Worm (Caenorhabditis elegans) whole organism, late embryonic: ENCODE results near the gene drh-1.
A peak's percentile ranks its signal among the peaks of the same experiment; 100 is the strongest.

Experiments
- C08G9.2 ChIP-seq: sonication (generic microtip); optimal IDR thresholded peaks from 2 replicates; lab custom pipeline; 2016; ENCODE audit warnings: mild to moderate bottlenecking, missing genetic modification characterization, moderate library complexity, missing compliant biosample characterization
- F13H6.1 ChIP-seq: sonication (generic microtip); optimal IDR thresholded peaks from 2 replicates; lab custom pipeline; 2016; ENCODE audit warnings: missing genetic modification characterization, missing compliant biosample characterization
- T23F11.4 ChIP-seq: fragments of 200-800 bp; sonication (Bioruptor generic); optimal IDR thresholded peaks from 2 replicates; lab custom pipeline; 2018; ENCODE audit warnings: mild to moderate bottlenecking, missing genetic modification characterization, missing compliant biosample characterization
- ama-1 ChIP-seq: fragments of 150-350 bp; optimal IDR thresholded peaks from 2 replicates; lab custom pipeline; 2014
- ceh-14 ChIP-seq: sonication (generic microtip); optimal IDR thresholded peaks from 2 replicates; lab custom pipeline; 2016; ENCODE audit warnings: missing genotype, missing genetic modification characterization, missing compliant biosample characterization
- ceh-18 ChIP-seq: sonication (generic microtip); optimal IDR thresholded peaks from 2 replicates; lab custom pipeline; 2016; ENCODE audit warnings: missing genetic modification characterization, missing compliant biosample characterization
- ceh-22 ChIP-seq: sonication (generic microtip); optimal IDR thresholded peaks from 2 replicates; lab custom pipeline; 2017; ENCODE audit warnings: missing biosample characterization, missing genetic modification characterization
- ceh-24 ChIP-seq: sonication (generic microtip); optimal IDR thresholded peaks from 2 replicates; lab custom pipeline; 2016; ENCODE audit warnings: mild to moderate bottlenecking, missing genetic modification characterization, missing compliant biosample characterization
- ceh-30 ChIP-seq: fragments of 150-350 bp; optimal IDR thresholded peaks from 2 replicates; lab custom pipeline; 2014; ENCODE audit warnings: missing biosample characterization, missing genetic modification characterization
- ceh-31 ChIP-seq: sonication (generic microtip); optimal IDR thresholded peaks from 2 replicates; lab custom pipeline; 2016; ENCODE audit warnings: missing genetic modification characterization, missing compliant biosample characterization
- ceh-34 ChIP-seq: sonication (generic microtip); optimal IDR thresholded peaks from 2 replicates; lab custom pipeline; 2016; ENCODE audit warnings: mild to moderate bottlenecking, missing genetic modification characterization, missing compliant biosample characterization
- ceh-45 ChIP-seq: fragments of 200-800 bp; sonication (Bioruptor generic); IDR thresholded peaks from 2 replicates; pipeline ENCODE4 v1.3.6; 2022; ENCODE audit warnings: missing genetic modification reagents, missing genetic modification characterization, missing compliant biosample characterization
- ceh-48 ChIP-seq: sonication (generic microtip); optimal IDR thresholded peaks from 2 replicates; lab custom pipeline; 2016; ENCODE audit warnings: missing genetic modification characterization, inconsistent platforms, missing compliant biosample characterization
- ceh-6 ChIP-seq: fragments of 200-800 bp; sonication (Bioruptor generic); optimal IDR thresholded peaks from 2 replicates; lab custom pipeline; 2018; ENCODE audit warnings: mild to moderate bottlenecking, missing genetic modification characterization, missing compliant biosample characterization
- ceh-9 ChIP-seq: sonication (generic microtip); optimal IDR thresholded peaks from 2 replicates; lab custom pipeline; 2016; ENCODE audit warnings: mild to moderate bottlenecking, missing genetic modification characterization, inconsistent platforms, missing compliant biosample characterization
- che-1 ChIP-seq: sonication (generic microtip); optimal IDR thresholded peaks from 2 replicates; lab custom pipeline; 2016; ENCODE audit warnings: mild to moderate bottlenecking, missing genetic modification characterization, missing compliant biosample characterization
- dmd-4 ChIP-seq: sonication (generic microtip); optimal IDR thresholded peaks from 2 replicates; lab custom pipeline; 2016; ENCODE audit warnings: borderline replicate concordance, missing genetic modification characterization, missing compliant biosample characterization
- elt-4 ChIP-seq: sonication (generic microtip); optimal IDR thresholded peaks from 2 replicates; lab custom pipeline; 2016; ENCODE audit warnings: missing genetic modification characterization, missing compliant biosample characterization
- fax-1 ChIP-seq: sonication (generic microtip); optimal IDR thresholded peaks from 2 replicates; lab custom pipeline; 2016; ENCODE audit warnings: missing genotype, missing genetic modification characterization, missing compliant biosample characterization
- fkh-10 ChIP-seq: fragments of 150-350 bp; optimal IDR thresholded peaks from 2 replicates; lab custom pipeline; 2014; ENCODE audit warnings: missing biosample characterization, missing genetic modification reagents, missing genetic modification characterization
- gmeb-2 ChIP-seq: sonication (generic microtip); optimal IDR thresholded peaks from 2 replicates; lab custom pipeline; 2016; ENCODE audit warnings: missing genetic modification characterization, inconsistent platforms, missing compliant biosample characterization
- hlh-13 ChIP-seq: fragments of 200-800 bp; sonication (Bioruptor generic); optimal IDR thresholded peaks from 2 replicates; lab custom pipeline; 2018; ENCODE audit warnings: mild to moderate bottlenecking, missing genetic modification characterization, missing compliant biosample characterization
- hlh-30 ChIP-seq: sonication (generic microtip); optimal IDR thresholded peaks from 2 replicates; lab custom pipeline; 2017; ENCODE audit warnings: antibody characterized with exemption, missing genetic modification characterization, missing compliant biosample characterization; ENCODE audit not compliant: insufficient read depth
- hlh-6 ChIP-seq: sonication (generic microtip); optimal IDR thresholded peaks from 2 replicates; lab custom pipeline; 2016; ENCODE audit warnings: missing genotype, missing genetic modification characterization, missing compliant biosample characterization
- hlh-8 ChIP-seq: sonication (generic microtip); optimal IDR thresholded peaks from 2 replicates; lab custom pipeline; 2016; ENCODE audit warnings: missing genotype, missing genetic modification characterization, missing compliant biosample characterization
- madf-2 ChIP-seq: sonication (generic microtip); optimal IDR thresholded peaks from 2 replicates; lab custom pipeline; 2017; ENCODE audit warnings: missing genetic modification characterization, missing compliant biosample characterization
- mec-3 ChIP-seq: sonication (generic microtip); optimal IDR thresholded peaks from 2 replicates; lab custom pipeline; 2016; ENCODE audit warnings: borderline replicate concordance, missing genetic modification characterization, missing compliant biosample characterization
- npax-4 ChIP-seq: sonication (generic microtip); optimal IDR thresholded peaks from 2 replicates; lab custom pipeline; 2016; ENCODE audit warnings: missing genetic modification characterization, missing compliant biosample characterization
- odd-2 ChIP-seq: sonication (generic microtip); optimal IDR thresholded peaks from 2 replicates; lab custom pipeline; 2017; ENCODE audit warnings: antibody characterized with exemption, mild to moderate bottlenecking, missing genetic modification characterization, missing compliant biosample characterization
- pag-3 ChIP-seq: sonication (generic microtip); optimal IDR thresholded peaks from 2 replicates; lab custom pipeline; 2016; ENCODE audit warnings: missing compliant biosample characterization, missing genetic modification characterization, borderline replicate concordance
- pat-9 ChIP-seq: fragments of 200-800 bp; sonication (Bioruptor generic); optimal IDR thresholded peaks from 2 replicates; lab custom pipeline; 2018; ENCODE audit warnings: mild to moderate bottlenecking, missing genetic modification characterization, moderate library complexity, missing compliant biosample characterization
- pqm-1 ChIP-seq: sonication (generic microtip); optimal IDR thresholded peaks from 2 replicates; lab custom pipeline; 2016; ENCODE audit warnings: missing genetic modification characterization, missing compliant biosample characterization
- pros-1 ChIP-seq: fragments of 150-350 bp; optimal IDR thresholded peaks from 2 replicates; lab custom pipeline; 2014; ENCODE audit warnings: missing biosample characterization, missing genetic modification reagents, missing genetic modification characterization
- sdc-2 ChIP-seq: sonication (generic microtip); optimal IDR thresholded peaks from 2 replicates; lab custom pipeline; 2016; ENCODE audit warnings: missing genotype, missing genetic modification characterization, missing compliant biosample characterization
- sox-4 ChIP-seq: sonication (generic microtip); optimal IDR thresholded peaks from 2 replicates; lab custom pipeline; 2017; ENCODE audit warnings: mild to moderate bottlenecking, missing genetic modification characterization, inconsistent platforms, missing compliant biosample characterization
- syd-9 ChIP-seq: sonication (generic microtip); optimal IDR thresholded peaks from 2 replicates; lab custom pipeline; 2016; ENCODE audit warnings: mild to moderate bottlenecking, missing genetic modification characterization, moderate library complexity, missing compliant biosample characterization
- tbx-2 ChIP-seq: sonication (generic microtip); optimal IDR thresholded peaks from 2 replicates; lab custom pipeline; 2016; ENCODE audit warnings: missing genetic modification characterization, missing compliant biosample characterization
- unc-42 ChIP-seq: sonication (generic microtip); optimal IDR thresholded peaks from 2 replicates; lab custom pipeline; 2016; ENCODE audit warnings: missing genotype, missing genetic modification characterization, missing compliant biosample characterization
- unc-55 ChIP-seq: sonication (generic microtip); optimal IDR thresholded peaks from 2 replicates; lab custom pipeline; 2017; ENCODE audit warnings: missing biosample characterization, missing genetic modification reagents, missing genetic modification characterization
- unc-86 ChIP-seq: sonication (generic microtip); optimal IDR thresholded peaks from 2 replicates; lab custom pipeline; 2016; ENCODE audit warnings: missing genetic modification characterization, missing compliant biosample characterization

Gene drh-1

ce11 chrIV:6645867-6646655 is 32.9 kb upstream of the drh-1 start, which contains the start of gene hil-7 (continued):
- TF ChIP-seq mec-3 (tag; lab: Kevin White, UChicago) = no peak
- peak; percentile 56 for TF ChIP-seq madf-2 (tag; lab: Kevin White, UChicago)
- TF ChIP-seq hlh-30 (tag; lab: Kevin White, UChicago) = peak; percentile 98
- peak; percentile 87 for TF ChIP-seq tbx-2 (tag; lab: Kevin White, UChicago)
- no peak for TF ChIP-seq fax-1 (tag; lab: Kevin White, UChicago)
- peak; percentile 66 for TF ChIP-seq ceh-30 (tag; lab: Kevin White, UChicago)
- TF ChIP-seq hlh-6 = peak; percentile 68
- TF ChIP-seq ceh-14 (tag; lab: Kevin White, UChicago) = no peak
- TF ChIP-seq ceh-18 (tag; lab: Kevin White, UChicago) = peak; percentile 87
- TF ChIP-seq hlh-8 (tag; lab: Kevin White, UChicago) = peak; percentile 17
- TF ChIP-seq sdc-2 (tag; lab: Kevin White, UChicago) = peak; percentile 78
- no peak for TF ChIP-seq C08G9.2 (tag; lab: Kevin White, UChicago)
- no peak for TF ChIP-seq hlh-13 (GFP tag; lab: Kevin White, UChicago)
- TF ChIP-seq odd-2 (tag; lab: Kevin White, UChicago) = no peak

- TF ChIP-seq hlh-13 (GFP tag; lab: Kevin White, UChicago) (no peak), madf-2 (tag; lab: Kevin White, UChicago) (no peak), F13H6.1 (tag; lab: Kevin White, UChicago) (no peak), ceh-31 (no peak)
These were observed 26.7 kb upstream of the drh-1 start, which contains the start of gene C01B10.6 for ce11 chrIV:6639880-6640279. Gene C01B10.6 (plus strand): TSS chrIV:6640180.

- TF ChIP-seq pag-3 (tag; lab: Kevin White, UChicago) = no peak
These were observed 25.1 kb upstream of the drh-1 start, which contains the start of gene C01B10.7 for ce11 chrIV:6638256-6638655. Gene C01B10.7 (plus strand): TSS chrIV:6638556.

- TF ChIP-seq che-1 (tag; lab: Kevin White, UChicago) (no peak), unc-42 (tag; lab: Kevin White, UChicago) (no peak), fkh-10 (GFP tag; lab: Kevin White, UChicago) (no peak), pros-1 (tag; lab: Kevin White, UChicago) (no peak), elt-4 (no peak), C08G9.2 (tag; lab: Kevin White, UChicago) (no peak), ceh-34 (tag; lab: Kevin White, UChicago) (no peak), hlh-13 (GFP tag; lab: Kevin White, UChicago) (no peak), npax-4 (tag; lab: Kevin White, UChicago) (no peak), F13H6.1 (tag; lab: Kevin White, UChicago) (no peak), dmd-4 (tag; lab: Kevin White, UChicago) (no peak), gmeb-2 (tag; lab: Kevin White, UChicago) (no peak), ama-1 (lab: Kevin White, UChicago) (no peak)
- TF ChIP-seq, all 69 proteins: peak for 0
These were observed 21.6 kb upstream of the drh-1 start, which contains the start of gene metl-13 for ce11 chrIV:6634789-6635188. Gene metl-13 (plus strand): TSS chrIV:6635089.

- peak; percentile 68 for TF ChIP-seq ceh-14 (tag; lab: Kevin White, UChicago)
- TF ChIP-seq dmd-4 (tag; lab: Kevin White, UChicago) = no peak
- no peak for TF ChIP-seq syd-9 (tag; lab: Kevin White, UChicago)
- no peak for TF ChIP-seq sox-4 (tag; lab: Kevin White, UChicago)
- peak; percentile 91 for TF ChIP-seq C08G9.2 (tag; lab: Kevin White, UChicago)
- TF ChIP-seq npax-4 (tag; lab: Kevin White, UChicago) = no peak
- TF ChIP-seq pros-1 (tag; lab: Kevin White, UChicago) = no peak
- TF ChIP-seq ceh-45 = no peak
- TF ChIP-seq ceh-6 = peak; percentile 6
- no peak for TF ChIP-seq ceh-24 (tag; lab: Kevin White, UChicago)
- TF ChIP-seq ceh-9 (tag; lab: Kevin White, UChicago) = no peak
- no peak for TF ChIP-seq T23F11.4
- TF ChIP-seq ceh-31 = peak; percentile 95
- no peak for TF ChIP-seq unc-86 (tag; lab: Kevin White, UChicago)
- TF ChIP-seq pqm-1 (tag; lab: Kevin White, UChicago) = no peak
- TF ChIP-seq pat-9 (tag; lab: Kevin White, UChicago) = no peak
- no peak for TF ChIP-seq unc-55
- no peak for TF ChIP-seq gmeb-2 (tag; lab: Kevin White, UChicago)
- peak; percentile 60 for TF ChIP-seq mec-3 (tag; lab: Kevin White, UChicago)
- no peak for TF ChIP-seq ceh-48 (tag; lab: Kevin White, UChicago)
- no peak for TF ChIP-seq ceh-22 (tag; lab: Kevin White, UChicago)
- TF ChIP-seq ceh-34 (tag; lab: Kevin White, UChicago) = peak; percentile 64
- no peak for TF ChIP-seq ceh-30 (tag; lab: Kevin White, UChicago)
These were observed 18.6 kb upstream of the drh-1 start, which contains the start of the genes cest-5.1 and C01B10.9 for ce11 chrIV:6631704-6632272. Gene cest-5.1 (minus strand): TSS chrIV:6631754. Gene C01B10.9 (plus strand): TSS chrIV:6632222.
